Fruit fly (Drosophila melanogaster) whole organism, adult: ENCODE results near the gene CG14190.

ENCODE experiments used
- CG14711 ChIP-seq: fragments of 200-800 bp; sonication (Bioruptor generic); optimal IDR thresholded peaks from 2 replicates; lab custom pipeline; 2018; ENCODE audit warnings: missing biosample characterization, mild to moderate bottlenecking, missing genetic modification characterization, moderate library complexity
- CG1620 ChIP-seq: fragments of 200-800 bp; sonication (Bioruptor generic); optimal IDR thresholded peaks from 2 replicates; lab custom pipeline; 2016; ENCODE audit warnings: missing biosample characterization, missing genetic modification characterization
- CG5204 ChIP-seq: fragments of 200-800 bp; sonication (Bioruptor generic); optimal IDR thresholded peaks from 2 replicates; lab custom pipeline; 2016; ENCODE audit warnings: missing biosample characterization, missing genetic modification characterization
- CG7101 ChIP-seq: fragments of 200-800 bp; sonication (Bioruptor generic); optimal IDR thresholded peaks from 2 replicates; lab custom pipeline; 2018; ENCODE audit warnings: missing biosample characterization, mild to moderate bottlenecking, missing genetic modification characterization, moderate library complexity
- bab1 ChIP-seq: fragments of 200-800 bp; sonication (Bioruptor generic); optimal IDR thresholded peaks from 3 replicates; lab custom pipeline; 2019; ENCODE audit warnings: missing biosample characterization, mild to moderate bottlenecking, missing genetic modification characterization, moderate library complexity
- pad ChIP-seq: fragments of 200-800 bp; sonication (Bioruptor generic); optimal IDR thresholded peaks from 3 replicates; lab custom pipeline; 2017; ENCODE audit warnings: missing biosample characterization, missing genetic modification characterization, mild to moderate bottlenecking, moderate library complexity, missing genetic modification reagents
- toe ChIP-seq: fragments of 200-800 bp; sonication (Bioruptor generic); optimal IDR thresholded peaks from 2 replicates; lab custom pipeline; 2016; ENCODE audit warnings: missing biosample characterization, missing genetic modification characterization

dm6 chrX:19073878-19074277 lies 17.2 kb downstream of the CG14190 start:
- TF ChIP-seq CG14711 (tag; lab: Kevin White, UChicago), result no peak
- no peak for TF ChIP-seq bab1 (GFP tag; lab: Kevin White, UChicago)
- TF ChIP-seq CG7101 (tag; lab: Kevin White, UChicago), result no peak
- no peak for TF ChIP-seq CG1620 (GFP tag; lab: Kevin White, UChicago)
- no peak for TF ChIP-seq toe (GFP tag; lab: Kevin White, UChicago)
- TF ChIP-seq pad (GFP tag; lab: Kevin White, UChicago), result no peak
- TF ChIP-seq CG5204 (GFP tag; lab: Kevin White, UChicago), result no peak
